Worm (Caenorhabditis elegans): ENCODE results near the gene ptc-1.

ptc-1 gene

DNA sequence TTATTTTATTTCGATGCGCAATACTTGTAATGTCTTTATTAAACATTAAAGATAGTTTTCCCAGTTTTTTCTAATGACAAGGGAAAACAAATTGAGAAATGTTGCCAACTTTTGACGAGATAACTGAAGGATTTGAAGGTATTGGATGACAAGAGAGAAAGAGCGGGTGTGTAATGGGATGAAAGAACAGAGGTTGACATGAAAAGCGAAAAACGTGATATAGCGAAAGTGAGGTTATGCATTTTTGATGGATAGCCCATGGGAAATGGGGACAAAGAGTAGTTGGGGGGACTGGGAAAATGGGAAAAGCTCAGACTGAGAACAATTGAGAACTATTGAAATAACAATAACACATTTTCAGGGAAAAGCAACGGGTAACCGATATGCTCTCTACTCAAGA, 2.2 kb downstream of the ptc-1 start:
- 0 out of 2 replicates have a peak, but pooled peaks have one; percentile 36 for TF ChIP-seq madf-9 (GFP tag; conservative IDR thresholded peaks at IDR 0.05)
- TF ChIP-seq dmd-9 (GFP tag; IDR thresholded peaks at IDR 0.05), result no peak
- no peak for TF ChIP-seq F44E2.7 (GFP tag; IDR thresholded peaks at IDR 0.05)
- TF ChIP-seq mxl-2 (GFP tag; conservative IDR thresholded peaks at IDR 0.05), result no peak
- TF ChIP-seq nhr-25 (tag; optimal IDR thresholded peaks at IDR 0.05; ENCODE audit: borderline replicate concordance, insufficient read depth), result no peak
- TF ChIP-seq T20F7.1 (GFP tag; optimal IDR thresholded peaks at IDR 0.05), result peak; percentile 1
- TF ChIP-seq fkh-10 (GFP tag; optimal IDR thresholded peaks at IDR 0.05), result no peak
- peak in 1 of 2 experiments; percentile 0 for TF ChIP-seq lsy-2 (tag; optimal IDR thresholded peaks at IDR 0.05)
- TF ChIP-seq nhr-77 (tag; optimal IDR thresholded peaks at IDR 0.05), result no peak
- TF ChIP-seq pha-4 (GFP tag; IDR thresholded peaks at IDR 0.05), result no peak
- TF ChIP-seq pha-4 (tag; optimal IDR thresholded peaks at IDR 0.05), result no peak
- TF ChIP-seq unc-62 (GFP tag; optimal IDR thresholded peaks at IDR 0.05 in 1 of 2), result peak in 1 of 2 experiments; percentile 98
- no peak for TF ChIP-seq unc-62 (tag; optimal IDR thresholded peaks at IDR 0.05)
- TF ChIP-seq D1046.2 (GFP tag; IDR thresholded peaks at IDR 0.05), result no peak
- no peak for TF ChIP-seq nhr-41 (GFP tag; IDR thresholded peaks at IDR 0.05)
- TF ChIP-seq hlh-30 (tag; optimal IDR thresholded peaks at IDR 0.05; ENCODE audit: insufficient read depth), result peak; percentile 19
- TF ChIP-seq nhr-48 (tag; optimal IDR thresholded peaks at IDR 0.05), result no peak
- no peak for TF ChIP-seq lin-1 (GFP tag; IDR thresholded peaks at IDR 0.05)
- no peak for TF ChIP-seq sdz-12 (GFP tag; optimal IDR thresholded peaks at IDR 0.05)
- no peak for TF ChIP-seq lir-3 (tag; optimal IDR thresholded peaks at IDR 0.05)
- TF ChIP-seq nhr-6 (tag; optimal IDR thresholded peaks at IDR 0.05), result no peak

ce11 chrII:7900190-7900672, 7.2 kb downstream of the ptc-1 start, which contains the start of gene rev-1:
TSS of gene rev-1 (plus strand) at chrII:7900622.
- TF ChIP-seq arid-1 (GFP tag; conservative IDR thresholded peaks at IDR 0.05) (0 out of 2 replicates have a peak, but pooled peaks have one; percentile 45), hlh-30 (tag; optimal IDR thresholded peaks at IDR 0.05; ENCODE audit: insufficient read depth) (no peak), ama-1 (optimal IDR thresholded peaks at IDR 0.05) (peak; percentile 8), ctbp-1 (GFP tag; IDR thresholded peaks at IDR 0.05) (no peak), unc-62 (GFP tag; optimal IDR thresholded peaks at IDR 0.05 in 1 of 2) (peak in 1 of 2 experiments; percentile 61), unc-62 (tag; optimal IDR thresholded peaks at IDR 0.05) (no peak), lin-38 (GFP tag; IDR thresholded peaks at IDR 0.05) (0 out of 2 replicates have a peak, but pooled peaks have one; percentile 32), mep-1 (tag; optimal IDR thresholded peaks at IDR 0.05) (no peak), egl-43 (GFP tag; IDR thresholded peaks at IDR 0.05) (no peak), ceh-20 (GFP tag; IDR thresholded peaks at IDR 0.05) (no peak)

DNA sequence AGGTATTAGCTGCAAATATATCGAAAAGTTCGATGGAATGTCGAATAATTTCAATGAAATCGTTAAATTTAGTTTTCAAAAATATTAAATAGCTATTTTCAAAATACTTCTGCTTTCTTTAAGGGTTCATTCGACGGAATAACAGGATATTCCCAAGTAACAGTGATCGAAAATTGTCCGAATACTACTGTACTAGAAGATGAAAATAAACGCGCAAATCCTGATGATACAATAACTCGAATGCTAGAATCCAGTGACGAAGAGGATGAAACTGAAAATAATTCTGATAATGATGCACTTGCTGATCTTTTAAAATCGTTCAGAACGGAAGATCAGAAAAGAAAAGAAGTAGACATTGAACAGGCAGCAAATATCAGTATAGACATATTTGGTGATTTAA, 7.7 kb downstream of the ptc-1 start:
- TF ChIP-seq D1046.2 (GFP tag; IDR thresholded peaks at IDR 0.05), result no peak
- peak; percentile 92 for TF ChIP-seq aha-1 (tag)

ce11 chrII:7901990-7902389, 9.0 kb downstream of the ptc-1 start:
- TF ChIP-seq lin-15B (tag; optimal IDR thresholded peaks at IDR 0.05) (no peak), php-3 (GFP tag; IDR thresholded peaks at IDR 0.05) (no peak), egl-27 (tag; optimal IDR thresholded peaks at IDR 0.05) (no peak), zag-1 (tag; optimal IDR thresholded peaks at IDR 0.05) (no peak), snpc-4 (tag; optimal IDR thresholded peaks at IDR 0.05) (no peak), Y48G9A.11 (GFP tag; IDR thresholded peaks at IDR 0.05) (no peak), zfp-3 (GFP tag; conservative IDR thresholded peaks at IDR 0.05) (no peak), daf-16 (GFP tag; optimal IDR thresholded peaks at IDR 0.05) (no peak), daf-16 (tag; optimal IDR thresholded peaks at IDR 0.05) (no peak), ceh-82 (tag; optimal IDR thresholded peaks at IDR 0.05) (no peak)

All from whole organism, L4 larva.